Worm (Caenorhabditis elegans) whole organism, mixed stage, embryonic: ENCODE measurements around the gene pqn-84.

ENCODE experiments used
- blmp-1 ChIP-seq: fragments of 150-350 bp; optimal IDR thresholded peaks from 2 replicates; lab custom pipeline; 2014; ENCODE audit warnings: missing biosample characterization, missing genetic modification characterization
- cnd-1 ChIP-seq: fragments of 200-800 bp; sonication (Bioruptor generic); optimal IDR thresholded peaks from 2 replicates; lab custom pipeline; 2018; ENCODE audit warnings: mild to moderate bottlenecking, missing genetic modification characterization, missing compliant biosample characterization
- elt-1 ChIP-seq: sonication (generic microtip); optimal IDR thresholded peaks from 2 replicates; lab custom pipeline; 2017; ENCODE audit warnings: missing genetic modification characterization, mild to moderate bottlenecking, missing compliant biosample characterization, antibody characterized with exemption, moderate library complexity, borderline replicate concordance; ENCODE audit not compliant: insufficient read depth
- ham-2 ChIP-seq: fragments of 200-800 bp; sonication (Bioruptor generic); optimal IDR thresholded peaks from 2 replicates; lab custom pipeline; 2018; ENCODE audit warnings: mild to moderate bottlenecking, missing genetic modification characterization, missing compliant biosample characterization
- lin-13 ChIP-seq: fragments of 150-350 bp; optimal IDR thresholded peaks from 2 replicates; lab custom pipeline; 2014; ENCODE audit warnings: missing biosample characterization, missing genetic modification characterization
- lin-32 ChIP-seq: fragments of 200-800 bp; sonication (Bioruptor generic); optimal IDR thresholded peaks from 2 replicates; lab custom pipeline; 2018; ENCODE audit warnings: mild to moderate bottlenecking, missing genetic modification characterization, missing compliant biosample characterization
- lsy-2 ChIP-seq: fragments of 150-350 bp; optimal IDR thresholded peaks from 2 replicates; lab custom pipeline; 2014; ENCODE audit warnings: missing biosample characterization, missing genetic modification characterization
- mab-5 ChIP-seq: fragments of 150-350 bp; optimal IDR thresholded peaks from 2 replicates; lab custom pipeline; 2014; ENCODE audit warnings: missing biosample characterization, missing genetic modification characterization
- nhr-237 ChIP-seq: fragments of 150-350 bp; optimal IDR thresholded peaks from 2 replicates; lab custom pipeline; 2014; ENCODE audit warnings: missing biosample characterization, missing genetic modification characterization
- nhr-28 ChIP-seq: fragments of 150-350 bp; optimal IDR thresholded peaks from 2 replicates; lab custom pipeline; 2014; ENCODE audit warnings: missing biosample characterization, missing genetic modification characterization
- pha-4 ChIP-seq: fragments of 150-350 bp; optimal IDR thresholded peaks from 2 replicates; lab custom pipeline; 2018; ENCODE audit warnings: missing biosample characterization, missing genetic modification reagents, missing genetic modification characterization
- sptf-1 ChIP-seq: sonication (generic microtip); optimal IDR thresholded peaks from 2 replicates; lab custom pipeline; 2017; ENCODE audit warnings: mild to moderate bottlenecking, missing genetic modification characterization, moderate library complexity, missing compliant biosample characterization
- unc-62 ChIP-seq: fragments of 150-350 bp; optimal IDR thresholded peaks from 2 replicates; lab custom pipeline; 2014; ENCODE audit warnings: missing biosample characterization, missing genetic modification reagents, missing genetic modification characterization
- ztf-11 ChIP-seq: fragments of 150-350 bp; optimal IDR thresholded peaks from 2 replicates; lab custom pipeline; 2014; ENCODE audit warnings: missing biosample characterization, missing genetic modification characterization

DNA sequence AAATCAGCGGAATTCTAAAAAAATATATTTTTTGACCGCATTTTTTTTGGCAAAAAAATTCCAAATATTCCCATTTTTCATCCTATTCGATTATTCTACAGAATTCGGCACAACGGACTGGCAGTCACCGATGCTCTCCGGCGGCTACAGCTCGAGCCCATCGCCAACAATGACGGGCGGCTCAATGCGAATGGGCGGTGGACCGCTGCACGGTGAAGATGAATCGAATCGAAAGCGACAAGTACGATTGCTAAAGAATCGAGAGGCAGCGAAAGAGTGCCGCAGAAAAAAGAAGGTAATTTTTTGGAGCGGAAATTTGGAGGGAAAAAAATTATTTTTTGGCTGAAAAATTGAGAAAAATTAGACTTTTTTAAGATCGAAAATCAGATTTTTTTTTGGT, 7.7 kb upstream of the pqn-84 start:
- no peak for TF ChIP-seq lin-32 (GFP tag; lab: Kevin White, UChicago)
- no peak for TF ChIP-seq nhr-28
- TF ChIP-seq lin-13 (tag; lab: Kevin White, UChicago), result no peak
- no peak for TF ChIP-seq cnd-1 (tag; lab: Kevin White, UChicago)
- TF ChIP-seq pha-4 (tag; lab: Kevin White, UChicago), result no peak
- TF ChIP-seq ztf-11 (tag; lab: Kevin White, UChicago), result no peak
- TF ChIP-seq mab-5 (tag; lab: Kevin White, UChicago), result no peak
- no peak for TF ChIP-seq lsy-2 (tag; lab: Kevin White, UChicago)
- TF ChIP-seq blmp-1, result no peak
- TF ChIP-seq ham-2, result no peak
- TF ChIP-seq sptf-1 (tag; lab: Kevin White, UChicago), result no peak
- TF ChIP-seq nhr-237 (tag; lab: Kevin White, UChicago), result no peak
- TF ChIP-seq unc-62 (GFP tag; lab: Kevin White, UChicago), result no peak
- TF ChIP-seq elt-1, result no peak
